Worm (Caenorhabditis elegans): Measurements from ENCODE around the gene adt-3.

ce11 chrX:3937884-3938283 lies 6.4 kb downstream of the adt-3 start:
- no peak for TF ChIP-seq med-1 (GFP tag; optimal IDR thresholded peaks at IDR 0.05; ENCODE audit: insufficient read depth)
- no peak for TF ChIP-seq cog-1 (tag; optimal IDR thresholded peaks at IDR 0.05)
- no peak for TF ChIP-seq klf-2 (GFP tag; conservative IDR thresholded peaks at IDR 0.05)
